Fruit fly (Drosophila melanogaster) Kc167 (cell line): ENCODE results near the gene CG13692.

Experiments
- Myc ChIP-seq: fragments of >200 bp; optimal IDR thresholded peaks from 2 replicates; lab custom pipeline; 2017; ENCODE audit warnings: missing external identifiers
- Sin3A ChIP-seq: fragments of >200 bp; optimal IDR thresholded peaks from 2 replicates; lab custom pipeline; 2018; ENCODE audit warnings: missing external identifiers
- h ChIP-seq: fragments of >200 bp; optimal IDR thresholded peaks from 3 replicates; lab custom pipeline; 2018; ENCODE audit warnings: missing external identifiers
- insv ChIP-seq: fragments of >200 bp; optimal IDR thresholded peaks from 3 replicates; lab custom pipeline; 2018; ENCODE audit warnings: missing external identifiers
- psq ChIP-seq: fragments of >200 bp; optimal IDR thresholded peaks from 2 replicates; lab custom pipeline; 2017; ENCODE audit warnings: missing external identifiers
- ttk ChIP-seq: sonication (Bioruptor generic); optimal IDR thresholded peaks from 2 replicates; lab custom pipeline; 2017; ENCODE audit warnings: missing external identifiers

CG13692 gene

dm6 chr2L:421119-421821 lies at the start of gene CG13692, which contains the start of gene CG11885:
CG13692 (plus strand) TSS chr2L:421771.
CG11885 (minus strand) TSS chr2L:421450.
- TF ChIP-seq Sin3A (lab: Kevin White, UChicago) (no peak), h (lab: Kevin White, UChicago) (no peak), psq (lab: Kevin White, UChicago) (no peak), insv (lab: Kevin White, UChicago) (no peak), Myc (lab: Kevin White, UChicago) (no peak), ttk (lab: Kevin White, UChicago) (no peak)

dm6 chr2L:377780-378222 lies 43.8 kb upstream of the CG13692 start, which contains the start of gene al:
al (plus strand) TSS chr2L:378112.
- TF ChIP-seq h (lab: Kevin White, UChicago) (no peak), Sin3A (lab: Kevin White, UChicago) (no peak), Myc (lab: Kevin White, UChicago) (no peak)

dm6 chr2L:378815-379440 lies 42.6 kb upstream of the CG13692 start:
- no peak for TF ChIP-seq h (lab: Kevin White, UChicago)
- no peak for TF ChIP-seq insv (lab: Kevin White, UChicago)
- TF ChIP-seq Sin3A (lab: Kevin White, UChicago): no peak

dm6 chr2L:382807-383206 lies 38.8 kb upstream of the CG13692 start:
- no peak for TF ChIP-seq ttk (lab: Kevin White, UChicago)
- no peak for TF ChIP-seq psq (lab: Kevin White, UChicago)

- TF ChIP-seq Myc (lab: Kevin White, UChicago) (no peak), insv (lab: Kevin White, UChicago) (no peak), h (lab: Kevin White, UChicago) (no peak), psq (lab: Kevin White, UChicago) (no peak), Sin3A (lab: Kevin White, UChicago) (no peak), ttk (lab: Kevin White, UChicago) (no peak)
These were observed 31.1 kb upstream of the CG13692 start for dm6 chr2L:390509-390908.

dm6 chr2L:392529-392928 lies 29.0 kb upstream of the CG13692 start:
- TF ChIP-seq ttk (lab: Kevin White, UChicago) (no peak), insv (lab: Kevin White, UChicago) (no peak), Sin3A (lab: Kevin White, UChicago) (no peak), h (lab: Kevin White, UChicago) (no peak), Myc (lab: Kevin White, UChicago) (no peak), psq (lab: Kevin White, UChicago) (no peak)

dm6 chr2L:395366-396117 lies 26.0 kb upstream of the CG13692 start:
- TF ChIP-seq h (lab: Kevin White, UChicago) (no peak), ttk (lab: Kevin White, UChicago) (no peak), psq (lab: Kevin White, UChicago) (no peak), Sin3A (lab: Kevin White, UChicago) (no peak), insv (lab: Kevin White, UChicago) (no peak), Myc (lab: Kevin White, UChicago) (no peak)

- TF ChIP-seq ttk (lab: Kevin White, UChicago) (no peak), insv (lab: Kevin White, UChicago) (no peak), Sin3A (lab: Kevin White, UChicago) (no peak), Myc (lab: Kevin White, UChicago) (no peak), psq (lab: Kevin White, UChicago) (no peak), h (lab: Kevin White, UChicago) (no peak)
These were observed 19.5 kb upstream of the CG13692 start, which contains the start of gene CG4213 for dm6 chr2L:402098-402497. CG4213 (minus strand) TSS chr2L:402198.

dm6 chr2L:403627-404575 lies 17.7 kb upstream of the CG13692 start, which contains the start of gene Polr1B:
Polr1B (plus strand) TSS chr2L:404285.
- TF ChIP-seq Myc (lab: Kevin White, UChicago) (no peak), Sin3A (lab: Kevin White, UChicago) (no peak), ttk (lab: Kevin White, UChicago) (no peak), psq (lab: Kevin White, UChicago) (no peak), insv (lab: Kevin White, UChicago) (no peak), h (lab: Kevin White, UChicago) (no peak)

dm6 chr2L:412931-413330 lies 8.6 kb upstream of the CG13692 start:
- no peak for TF ChIP-seq Sin3A (lab: Kevin White, UChicago)
- TF ChIP-seq insv (lab: Kevin White, UChicago): no peak
- no peak for TF ChIP-seq psq (lab: Kevin White, UChicago)
